Worm (Caenorhabditis elegans): ENCODE results near the gene R02F11.1.
"Not testable (repeated sequence)": the region's sequence is repeated elsewhere in the genome, so short reads cannot be mapped to it uniquely, and the experiment has no call there.

Gene R02F11.1

ce11 chrV:4800794-4801193 is at the start of gene R02F11.1:
R02F11.1 (plus strand) TSS chrV:4801094.
- TF ChIP-seq cog-1 (tag; optimal IDR thresholded peaks at IDR 0.05) (no peak), tab-1 (GFP tag; IDR thresholded peaks at IDR 0.05) (no peak), klf-2 (GFP tag; conservative IDR thresholded peaks at IDR 0.05) (no peak)

ce11 chrV:4754123-4754522 is 46.8 kb upstream of the R02F11.1 start, which contains the start of gene hil-4:
hil-4 (plus strand) TSS chrV:4754313.
- TF ChIP-seq flt-1 (GFP tag; IDR thresholded peaks at IDR 0.05) (no peak), ztf-23 (GFP tag; IDR thresholded peaks at IDR 0.05) (no peak), ztf-29 (GFP tag; IDR thresholded peaks at IDR 0.05) (no peak), ref-1 (GFP tag; conservative IDR thresholded peaks at IDR 0.05) (no peak), T22C8.4 (GFP tag; IDR thresholded peaks at IDR 0.05) (no peak), klf-2 (GFP tag; conservative IDR thresholded peaks at IDR 0.05) (no peak), tab-1 (GFP tag; IDR thresholded peaks at IDR 0.05) (no peak), cog-1 (tag; optimal IDR thresholded peaks at IDR 0.05) (no peak), med-1 (GFP tag; optimal IDR thresholded peaks at IDR 0.05; ENCODE audit: insufficient read depth) (no peak)

DNA sequence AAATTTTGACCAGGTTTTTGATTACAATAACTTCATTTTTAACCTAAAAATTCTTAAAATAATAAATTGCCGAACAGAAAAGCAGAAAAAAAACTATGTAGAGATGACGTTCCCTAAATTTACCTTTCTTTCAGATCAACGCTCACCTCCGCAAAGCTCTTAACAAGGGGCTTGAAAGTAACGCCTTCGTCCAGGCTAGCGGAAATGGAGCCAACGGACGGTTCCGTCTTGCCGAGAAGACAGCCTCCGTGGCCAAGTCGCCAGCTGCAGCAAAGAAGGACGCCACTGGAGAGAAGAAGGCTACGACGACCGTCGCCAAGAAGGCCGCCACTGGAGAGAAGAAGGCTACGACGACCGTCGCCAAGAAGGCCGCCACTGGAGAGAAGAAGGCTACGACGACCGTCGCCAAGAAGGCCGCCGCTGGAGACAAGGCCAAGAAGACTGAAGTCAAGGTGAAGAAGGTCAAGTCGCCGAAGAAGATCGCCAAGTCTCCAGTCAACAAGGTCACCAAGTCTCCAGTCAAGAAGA is 46.1 kb upstream of the R02F11.1 start:
- TF ChIP-seq med-1 (GFP tag; optimal IDR thresholded peaks at IDR 0.05; ENCODE audit: insufficient read depth) (no peak), ref-1 (GFP tag; conservative IDR thresholded peaks at IDR 0.05) (no peak), ztf-23 (GFP tag; IDR thresholded peaks at IDR 0.05) (no peak), tab-1 (GFP tag; IDR thresholded peaks at IDR 0.05) (no peak), flt-1 (GFP tag; IDR thresholded peaks at IDR 0.05) (no peak), T22C8.4 (GFP tag; IDR thresholded peaks at IDR 0.05) (no peak), klf-2 (GFP tag; conservative IDR thresholded peaks at IDR 0.05) (no peak), ztf-29 (GFP tag; IDR thresholded peaks at IDR 0.05) (no peak), cog-1 (tag; optimal IDR thresholded peaks at IDR 0.05) (no peak)

- TF ChIP-seq med-1 (GFP tag; optimal IDR thresholded peaks at IDR 0.05; ENCODE audit: insufficient read depth) = no peak
- TF ChIP-seq tab-1 (GFP tag; IDR thresholded peaks at IDR 0.05) = no peak
- no peak for TF ChIP-seq klf-2 (GFP tag; conservative IDR thresholded peaks at IDR 0.05)
- TF ChIP-seq ztf-23 (GFP tag; IDR thresholded peaks at IDR 0.05) = no peak
- TF ChIP-seq flt-1 (GFP tag; IDR thresholded peaks at IDR 0.05) = no peak
- TF ChIP-seq T22C8.4 (GFP tag; IDR thresholded peaks at IDR 0.05) = no peak
- TF ChIP-seq cog-1 (tag; optimal IDR thresholded peaks at IDR 0.05) = no peak
- no peak for TF ChIP-seq ref-1 (GFP tag; conservative IDR thresholded peaks at IDR 0.05)
- TF ChIP-seq ztf-29 (GFP tag; IDR thresholded peaks at IDR 0.05) = no peak
Observed at ce11 chrV:4755308-4756029, 45.4 kb upstream of the R02F11.1 start, which contains the start of gene pgl-3. pgl-3 (plus strand) TSS chrV:4755979.

DNA sequence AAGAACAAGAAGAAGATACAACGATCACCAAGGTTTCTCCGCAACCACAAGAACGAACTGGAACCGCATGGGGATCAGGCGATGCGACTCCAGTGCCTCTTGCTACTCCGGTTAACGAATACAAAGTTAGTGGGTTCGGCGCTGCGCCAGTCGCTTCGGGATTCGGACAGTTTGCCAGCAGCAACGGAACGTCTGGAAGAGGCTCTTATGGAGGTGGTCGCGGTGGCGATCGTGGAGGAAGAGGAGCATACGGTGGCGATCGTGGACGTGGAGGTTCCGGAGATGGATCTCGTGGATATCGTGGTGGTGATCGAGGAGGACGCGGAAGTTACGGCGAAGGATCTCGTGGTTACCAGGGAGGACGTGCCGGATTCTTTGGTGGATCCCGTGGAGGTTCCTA is 42.9 kb upstream of the R02F11.1 start:
- TF ChIP-seq ref-1 (GFP tag; conservative IDR thresholded peaks at IDR 0.05) (no peak), ztf-29 (GFP tag; IDR thresholded peaks at IDR 0.05) (no peak), cog-1 (tag; optimal IDR thresholded peaks at IDR 0.05) (no peak), T22C8.4 (GFP tag; IDR thresholded peaks at IDR 0.05) (no peak), tab-1 (GFP tag; IDR thresholded peaks at IDR 0.05) (no peak), klf-2 (GFP tag; conservative IDR thresholded peaks at IDR 0.05) (no peak), med-1 (GFP tag; optimal IDR thresholded peaks at IDR 0.05; ENCODE audit: insufficient read depth) (no peak), ztf-23 (GFP tag; IDR thresholded peaks at IDR 0.05) (no peak), flt-1 (GFP tag; IDR thresholded peaks at IDR 0.05) (no peak)

DNA sequence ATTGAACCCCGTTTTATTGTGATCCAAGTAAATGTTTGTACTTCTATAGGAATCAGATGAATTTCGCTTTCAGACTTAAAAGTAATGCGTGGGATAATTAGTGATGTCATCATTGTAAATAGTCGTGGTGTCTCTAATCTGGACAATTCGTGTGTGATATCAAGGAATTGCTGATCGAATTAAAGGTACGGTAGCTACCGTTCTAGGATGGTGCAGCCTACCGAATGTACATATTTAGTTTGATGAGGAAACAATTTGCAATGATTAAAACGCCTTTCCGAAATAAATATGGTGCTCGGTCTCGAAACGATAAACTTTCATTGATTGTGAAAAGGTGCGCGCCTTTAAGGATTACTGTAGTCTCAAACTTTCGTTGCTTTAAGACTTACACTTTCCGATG is 42.4 kb upstream of the R02F11.1 start:
- TF ChIP-seq ztf-23 (GFP tag; IDR thresholded peaks at IDR 0.05) (no peak), klf-2 (GFP tag; conservative IDR thresholded peaks at IDR 0.05) (no peak), med-1 (GFP tag; optimal IDR thresholded peaks at IDR 0.05; ENCODE audit: insufficient read depth) (no peak), ztf-29 (GFP tag; IDR thresholded peaks at IDR 0.05) (no peak), tab-1 (GFP tag; IDR thresholded peaks at IDR 0.05) (no peak), cog-1 (tag; optimal IDR thresholded peaks at IDR 0.05) (no peak), T22C8.4 (GFP tag; IDR thresholded peaks at IDR 0.05) (no peak), ref-1 (GFP tag; conservative IDR thresholded peaks at IDR 0.05) (no peak), flt-1 (GFP tag; IDR thresholded peaks at IDR 0.05) (no peak)

DNA sequence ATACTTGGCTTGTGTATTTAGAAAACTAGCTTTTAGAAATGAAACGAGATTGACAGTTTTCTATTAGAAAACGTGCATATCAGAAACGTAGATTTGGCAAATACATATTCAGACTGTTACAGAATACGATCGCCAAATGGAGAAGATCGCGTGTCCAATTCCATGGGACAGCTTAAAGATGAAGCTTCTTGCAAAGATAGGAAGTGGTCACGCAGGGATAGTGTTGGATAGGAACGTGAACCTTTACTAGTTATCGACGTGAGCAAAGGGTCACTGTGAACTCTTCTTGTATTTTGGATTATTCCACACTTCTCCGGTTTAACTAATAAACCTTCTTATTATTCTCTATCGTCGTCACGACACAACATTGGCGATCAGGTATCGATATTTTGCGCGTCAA is 40.2 kb upstream of the R02F11.1 start, which contains the start of gene bgnt-1.4:
Gene bgnt-1.4, plus strand, starts transcription at position 301 of the 400 bp plus-strand sequence.
- TF ChIP-seq ref-1 (GFP tag; conservative IDR thresholded peaks at IDR 0.05); ztf-29 (GFP tag; IDR thresholded peaks at IDR 0.05); med-1 (GFP tag; optimal IDR thresholded peaks at IDR 0.05; ENCODE audit: insufficient read depth): not testable (repeated sequence)

DNA sequence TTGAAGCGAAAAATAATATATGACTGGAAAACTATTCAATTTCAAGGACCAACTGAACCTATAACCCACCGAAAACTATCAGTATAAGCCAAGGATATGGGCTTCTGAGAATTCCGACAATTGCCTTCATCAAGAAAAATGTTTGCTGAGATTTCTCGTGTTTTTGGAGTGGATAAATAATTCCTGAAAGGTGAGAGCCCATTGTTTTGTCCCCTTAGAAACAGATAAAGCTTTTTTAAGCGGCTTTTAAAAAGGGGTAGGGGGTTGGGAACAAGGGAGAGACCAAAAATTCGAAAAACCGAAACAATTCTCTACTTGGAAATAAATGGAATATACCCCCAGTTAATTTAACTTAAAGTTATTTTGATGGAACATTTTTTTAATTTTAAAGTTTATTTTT is 34.4 kb upstream of the R02F11.1 start, which contains the start of gene C18G1.8:
Gene C18G1.8, minus strand, starts transcription at position 101 of the 400 bp plus-strand sequence.
- TF ChIP-seq ztf-29 (GFP tag; IDR thresholded peaks at IDR 0.05) (no peak), klf-2 (GFP tag; conservative IDR thresholded peaks at IDR 0.05) (no peak), med-1 (GFP tag; optimal IDR thresholded peaks at IDR 0.05; ENCODE audit: insufficient read depth) (no peak), flt-1 (GFP tag; IDR thresholded peaks at IDR 0.05) (no peak), tab-1 (GFP tag; IDR thresholded peaks at IDR 0.05) (no peak), ztf-23 (GFP tag; IDR thresholded peaks at IDR 0.05) (no peak), T22C8.4 (GFP tag; IDR thresholded peaks at IDR 0.05) (no peak), ref-1 (GFP tag; conservative IDR thresholded peaks at IDR 0.05) (no peak), cog-1 (tag; optimal IDR thresholded peaks at IDR 0.05) (no peak)

ce11 chrV:4769633-4770032 is 31.3 kb upstream of the R02F11.1 start, which contains the start of gene C18G1.9:
C18G1.9 (minus strand) TSS chrV:4769733.
- TF ChIP-seq med-1 (GFP tag; optimal IDR thresholded peaks at IDR 0.05; ENCODE audit: insufficient read depth) (no peak), flt-1 (GFP tag; IDR thresholded peaks at IDR 0.05) (no peak), klf-2 (GFP tag; conservative IDR thresholded peaks at IDR 0.05) (no peak), ztf-29 (GFP tag; IDR thresholded peaks at IDR 0.05) (no peak), cog-1 (tag; optimal IDR thresholded peaks at IDR 0.05) (no peak), tab-1 (GFP tag; IDR thresholded peaks at IDR 0.05) (no peak), ref-1 (GFP tag; conservative IDR thresholded peaks at IDR 0.05) (no peak), ztf-23 (GFP tag; IDR thresholded peaks at IDR 0.05) (no peak), T22C8.4 (GFP tag; IDR thresholded peaks at IDR 0.05) (no peak)

All from whole organism, midembryonic.